Worm (Caenorhabditis elegans) whole organism, L4/young adult: ENCODE data around the gene wapl-1.

Experiments
- W03F9.2 ChIP-seq: fragments of 150-350 bp; optimal IDR thresholded peaks from 2 replicates; lab custom pipeline; 2014; ENCODE audit warnings: missing biosample characterization, missing genetic modification characterization
- dao-5 ChIP-seq: sonication (generic microtip); optimal IDR thresholded peaks from 2 replicates; lab custom pipeline; 2016; ENCODE audit warnings: missing genotype, missing genetic modification characterization, moderate library complexity, missing compliant biosample characterization
- him-1 ChIP-seq: sonication (generic microtip); optimal IDR thresholded peaks from 2 replicates; lab custom pipeline; 2016; ENCODE audit warnings: missing genotype, missing genetic modification reagents, missing genetic modification characterization, missing compliant biosample characterization

ce11 chrIV:4400350-4401326, 44.9 kb downstream of the wapl-1 start, which contains the start of gene Y24D9A.6:
- TF ChIP-seq him-1 (tag; lab: Kevin White, UChicago): no peak
- TF ChIP-seq dao-5 (tag; lab: Kevin White, UChicago): no peak
- no peak for TF ChIP-seq W03F9.2
